Fruit fly (Drosophila melanogaster): ENCODE results near the gene Brd8.

Gene Brd8

DNA sequence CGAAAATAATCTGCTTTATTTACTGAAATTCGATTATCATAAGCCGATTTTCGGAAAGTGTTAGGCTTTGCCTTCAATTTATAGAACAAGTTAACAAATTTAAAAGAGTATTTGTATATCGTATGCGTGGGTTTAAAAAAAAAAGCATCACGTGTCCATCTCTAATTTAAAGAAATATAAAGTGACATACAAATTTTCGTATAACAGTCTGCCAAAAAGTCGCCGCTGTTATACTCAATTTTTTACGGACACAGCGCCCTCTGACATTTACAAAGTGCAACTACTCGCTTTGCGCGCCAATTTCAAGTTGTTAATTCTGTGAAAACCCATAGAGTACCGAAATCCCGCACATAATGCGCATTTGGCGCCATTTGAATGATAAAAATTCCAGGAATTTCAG lies 28.1 kb downstream of the Brd8 start (continued):
- peak; percentile 2 for TF ChIP-seq gfzf (GFP tag; optimal IDR thresholded peaks at IDR 0.05)
- TF ChIP-seq sim (GFP tag; IDR thresholded peaks at IDR 0.05) = no peak
- TF ChIP-seq lola (GFP tag; optimal IDR thresholded peaks at IDR 0.05) = no peak
- TF ChIP-seq CG1832 (GFP tag; optimal IDR thresholded peaks at IDR 0.05) = no peak
- TF ChIP-seq cas (GFP tag; IDR thresholded peaks at IDR 0.05) = no peak
- TF ChIP-seq CG13775 (GFP tag; optimal IDR thresholded peaks at IDR 0.05) = peak; percentile 16
- no peak for TF ChIP-seq CG14667 (GFP tag; IDR thresholded peaks at IDR 0.05)
- TF ChIP-seq CG10366 (GFP tag; IDR thresholded peaks at IDR 0.05) = no peak
- no peak for TF ChIP-seq dmrt99B (tag; optimal IDR thresholded peaks at IDR 0.05)
- TF ChIP-seq CG34422 (GFP tag; IDR thresholded peaks at IDR 0.05) = peak; percentile 53; the same call in 1 of the 3 replicates
- no peak for TF ChIP-seq eyg (GFP tag; optimal IDR thresholded peaks at IDR 0.05)
- TF ChIP-seq wek (GFP tag; optimal IDR thresholded peaks at IDR 0.05) = no peak
- peak; percentile 5 for TF ChIP-seq CG11504 (tag; optimal IDR thresholded peaks at IDR 0.05)
- no peak for TF ChIP-seq CG18599 (GFP tag; optimal IDR thresholded peaks at IDR 0.05)
- TF ChIP-seq CG12769 (tag; optimal IDR thresholded peaks at IDR 0.05) = no peak
- no peak for TF ChIP-seq Dfd (GFP tag; optimal IDR thresholded peaks at IDR 0.05)
- 0 out of 3 replicates have a peak, but pooled peaks have one; percentile 37 for TF ChIP-seq sr (GFP tag; IDR thresholded peaks at IDR 0.05)
- no peak; the same call in 1 of the 2 replicates for TF ChIP-seq lmd (GFP tag; IDR thresholded peaks at IDR 0.05)
- no peak for TF ChIP-seq sens-2 (GFP tag; IDR thresholded peaks at IDR 0.05)
- no peak for TF ChIP-seq CG10959 (GFP tag; IDR thresholded peaks at IDR 0.05)
- TF ChIP-seq Ravus (GFP tag; IDR thresholded peaks at IDR 0.05) = no peak
- no peak for TF ChIP-seq kay (GFP tag; optimal IDR thresholded peaks at IDR 0.05)
- peak; percentile 94 for TF ChIP-seq CG13287 (GFP tag; IDR thresholded peaks at IDR 0.05; ENCODE audit: partially characterized antibody)
- TF ChIP-seq HmgD (GFP tag; optimal IDR thresholded peaks at IDR 0.05) = no peak
- TF ChIP-seq hb (GFP tag; IDR thresholded peaks at IDR 0.05; ENCODE audit: partially characterized antibody) = 0 out of 3 replicates have a peak, but pooled peaks have one; percentile 36
- no peak for TF ChIP-seq caup (GFP tag; optimal IDR thresholded peaks at IDR 0.05; ENCODE audit: severe bottlenecking)
- no peak for TF ChIP-seq gem (tag; optimal IDR thresholded peaks at IDR 0.05)
- peak; percentile 57 for TF ChIP-seq oc (tag; optimal IDR thresholded peaks at IDR 0.05)
- no peak for TF ChIP-seq CG17385 (GFP tag; optimal IDR thresholded peaks at IDR 0.05)
- no peak for TF ChIP-seq sisA (GFP tag; IDR thresholded peaks at IDR 0.05)
- TF ChIP-seq NK7.1 (GFP tag; optimal IDR thresholded peaks at IDR 0.05) = peak; percentile 5
- TF ChIP-seq lov (optimal IDR thresholded peaks at IDR 0.05) = no peak
- TF ChIP-seq lov (GFP tag; IDR thresholded peaks at IDR 0.05) = no peak
- 0 out of 3 replicates have a peak, but pooled peaks have one; percentile 10 for TF ChIP-seq CG11695 (GFP tag; IDR thresholded peaks at IDR 0.05)
- no peak for TF ChIP-seq unpg (GFP tag; optimal IDR thresholded peaks at IDR 0.05)
- no peak for TF ChIP-seq CG4328 (GFP tag; optimal IDR thresholded peaks at IDR 0.05)
- no peak for TF ChIP-seq ems (GFP tag; optimal IDR thresholded peaks at IDR 0.05)
- no peak for TF ChIP-seq abd-A (tag; optimal IDR thresholded peaks at IDR 0.05)
- no peak for TF ChIP-seq stc (GFP tag; IDR thresholded peaks at IDR 0.05)
- TF ChIP-seq lab (GFP tag; optimal IDR thresholded peaks at IDR 0.05) = peak; percentile 6
- peak; percentile 41 for TF ChIP-seq stwl (tag; optimal IDR thresholded peaks at IDR 0.05)
- no peak for TF ChIP-seq pfk (GFP tag; optimal IDR thresholded peaks at IDR 0.05)
- TF ChIP-seq aop (GFP tag; IDR thresholded peaks at IDR 0.05) = no peak
- TF ChIP-seq corto (GFP tag; optimal IDR thresholded peaks at IDR 0.05) = no peak
- TF ChIP-seq H2.0 (GFP tag; IDR thresholded peaks at IDR 0.05) = no peak
- no peak for TF ChIP-seq Gsc (GFP tag; IDR thresholded peaks at IDR 0.05)
- TF ChIP-seq so (GFP tag; IDR thresholded peaks at IDR 0.05) = peak; percentile 29; the same call in 1 of the 3 replicates
- TF ChIP-seq pb (GFP tag; optimal IDR thresholded peaks at IDR 0.05) = no peak
- TF ChIP-seq twi (tag; optimal IDR thresholded peaks at IDR 0.05) = no peak
- no peak for TF ChIP-seq grn (GFP tag; optimal IDR thresholded peaks at IDR 0.05)
- peak; percentile 93 for TF ChIP-seq Dll (GFP tag; IDR thresholded peaks at IDR 0.05; ENCODE audit: partially characterized antibody)
